Worm (Caenorhabditis elegans): ENCODE results near the gene R10F2.6.
A peak's percentile ranks its signal among the peaks of the same experiment; 100 is the strongest.

The R10F2.6 gene

DNA sequence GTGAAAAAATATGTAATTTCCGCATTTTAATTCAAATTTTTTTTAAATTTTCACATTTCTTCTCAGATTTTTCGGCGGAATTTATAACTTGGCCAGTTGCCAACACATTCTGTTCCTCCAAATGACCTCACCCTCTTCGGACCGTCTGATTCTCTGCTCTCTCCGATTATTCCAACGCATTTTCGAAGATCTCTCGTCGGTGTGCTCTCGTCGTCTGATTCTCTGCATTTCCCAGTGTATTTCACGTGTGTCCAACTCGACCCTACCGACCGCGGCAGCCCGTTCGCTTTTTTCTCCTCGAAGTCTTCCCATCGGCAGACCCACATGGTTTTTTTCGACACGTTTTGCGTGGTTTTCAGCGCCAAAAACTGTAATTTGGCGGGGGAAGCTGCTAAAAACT, 3.4 kb upstream of the R10F2.6 start:
- no peak for TF ChIP-seq hmbx-1 (tag; optimal IDR thresholded peaks at IDR 0.05)
- TF ChIP-seq scrt-1 (GFP tag; IDR thresholded peaks at IDR 0.05): no peak
- no peak for TF ChIP-seq hmg-4 (GFP tag; optimal IDR thresholded peaks at IDR 0.05)
- no peak for TF ChIP-seq sea-1 (GFP tag; conservative IDR thresholded peaks at IDR 0.05)
- TF ChIP-seq ets-7 (tag; optimal IDR thresholded peaks at IDR 0.05): no peak
- TF ChIP-seq pes-1 (GFP tag; IDR thresholded peaks at IDR 0.05): no peak
- TF ChIP-seq flt-1 (GFP tag; IDR thresholded peaks at IDR 0.05): no peak
- TF ChIP-seq ceh-36 (tag; optimal IDR thresholded peaks at IDR 0.05): no peak
- TF ChIP-seq aly-1 (tag; optimal IDR thresholded peaks at IDR 0.05): no peak
- no peak for TF ChIP-seq tra-4 (tag; optimal IDR thresholded peaks at IDR 0.05)
- no peak for TF ChIP-seq hnd-1 (tag; optimal IDR thresholded peaks at IDR 0.05)

DNA sequence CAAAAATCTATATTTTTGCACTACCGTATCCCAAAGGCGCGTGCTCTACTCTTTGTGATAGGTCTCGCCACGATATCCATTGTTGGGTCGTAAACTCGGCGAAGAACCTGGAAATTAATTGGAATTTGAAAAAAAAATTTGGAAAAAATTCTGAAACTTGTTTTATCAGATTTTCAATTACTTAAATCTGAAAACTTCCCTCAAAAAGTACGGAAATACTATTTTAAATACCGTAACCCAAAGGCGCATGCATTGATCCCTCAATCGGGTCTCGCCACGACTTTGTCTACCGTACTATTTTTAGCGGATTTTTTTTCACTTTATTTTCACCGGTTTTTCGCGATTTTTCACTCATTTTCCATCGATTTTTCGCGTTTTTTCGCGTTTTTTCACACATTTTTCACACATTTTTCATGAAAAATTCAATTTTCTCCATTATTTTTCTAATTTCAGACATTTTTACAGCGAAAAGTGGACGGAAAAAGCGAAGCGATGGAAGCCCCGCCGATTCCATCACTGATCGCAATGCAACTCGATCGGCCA, 2.8 kb upstream of the R10F2.6 start, which contains the start of gene H05C05.1:
TSS of gene H05C05.1 (plus strand) at position 493 of the 543 bp plus-strand sequence.
- no peak for TF ChIP-seq scrt-1 (GFP tag; IDR thresholded peaks at IDR 0.05)
- TF ChIP-seq sea-1 (GFP tag; conservative IDR thresholded peaks at IDR 0.05): no peak
- no peak for TF ChIP-seq pes-1 (GFP tag; IDR thresholded peaks at IDR 0.05)
- TF ChIP-seq hmbx-1 (tag; optimal IDR thresholded peaks at IDR 0.05): no peak

DNA sequence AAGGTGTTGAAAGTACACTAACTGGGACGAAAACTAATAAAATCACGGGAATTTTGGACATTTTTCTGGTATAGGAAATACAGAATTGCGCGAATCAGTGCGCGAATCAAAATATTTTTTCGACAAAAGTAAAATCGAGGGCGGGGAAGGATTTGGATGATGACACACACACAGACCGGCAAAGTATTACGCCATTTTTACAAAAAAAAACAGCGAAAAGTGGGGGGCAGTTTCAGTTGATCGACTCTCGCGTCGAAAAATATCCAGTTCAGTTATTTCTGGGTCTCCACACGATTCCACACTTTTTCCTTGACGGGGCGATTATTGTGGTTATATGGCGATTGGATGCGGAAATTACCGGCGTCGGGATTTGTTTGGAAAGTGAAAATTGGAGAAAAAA, 2.2 kb upstream of the R10F2.6 start, which contains the start of gene H05C05.4:
TSS of gene H05C05.4 (minus strand) at position 101 of the 400 bp plus-strand sequence.
- TF ChIP-seq ama-1 (optimal IDR thresholded peaks at IDR 0.05) (no peak), pes-1 (GFP tag; IDR thresholded peaks at IDR 0.05) (no peak), flt-1 (GFP tag; IDR thresholded peaks at IDR 0.05) (no peak), sea-1 (GFP tag; conservative IDR thresholded peaks at IDR 0.05) (no peak), hnd-1 (tag; optimal IDR thresholded peaks at IDR 0.05) (no peak), scrt-1 (GFP tag; IDR thresholded peaks at IDR 0.05) (no peak), B0310.2 (tag; optimal IDR thresholded peaks at IDR 0.05) (no peak), F13C5.2 (tag; optimal IDR thresholded peaks at IDR 0.05) (no peak), ceh-36 (tag; optimal IDR thresholded peaks at IDR 0.05) (no peak), tra-4 (tag; optimal IDR thresholded peaks at IDR 0.05) (no peak), hmbx-1 (tag; optimal IDR thresholded peaks at IDR 0.05) (no peak), tbx-11 (GFP tag; IDR thresholded peaks at IDR 0.05) (no peak), hmg-4 (GFP tag; optimal IDR thresholded peaks at IDR 0.05) (no peak), ets-7 (tag; optimal IDR thresholded peaks at IDR 0.05) (no peak), ceh-13 (GFP tag; optimal IDR thresholded peaks at IDR 0.05) (no peak), aly-1 (tag; optimal IDR thresholded peaks at IDR 0.05) (no peak), tbx-37 (GFP tag; conservative IDR thresholded peaks at IDR 0.05) (no peak)

DNA sequence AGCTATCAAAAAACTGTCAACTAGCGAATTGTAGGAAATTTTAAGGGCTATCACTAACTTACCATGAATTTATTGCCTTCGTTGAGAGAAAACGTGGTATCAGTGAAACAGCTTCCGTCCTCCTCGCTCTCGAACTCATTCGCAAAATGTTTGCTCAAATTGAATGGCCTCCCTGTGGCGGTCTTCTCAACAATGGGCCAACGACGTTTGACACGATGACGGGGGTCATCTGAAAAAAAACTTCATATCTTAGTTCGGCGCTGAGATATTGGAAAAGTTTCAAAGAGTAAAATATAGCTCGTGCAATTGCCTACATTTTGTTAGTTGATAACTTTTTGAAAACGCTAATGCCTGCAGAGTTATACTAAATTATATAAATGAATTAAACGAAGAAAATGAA, 2.3 kb downstream of the R10F2.6 start:
- TF ChIP-seq tbx-11 (GFP tag; IDR thresholded peaks at IDR 0.05): no peak
- no peak for TF ChIP-seq hnd-1 (tag; optimal IDR thresholded peaks at IDR 0.05)
- no peak for TF ChIP-seq ceh-36 (tag; optimal IDR thresholded peaks at IDR 0.05)

DNA sequence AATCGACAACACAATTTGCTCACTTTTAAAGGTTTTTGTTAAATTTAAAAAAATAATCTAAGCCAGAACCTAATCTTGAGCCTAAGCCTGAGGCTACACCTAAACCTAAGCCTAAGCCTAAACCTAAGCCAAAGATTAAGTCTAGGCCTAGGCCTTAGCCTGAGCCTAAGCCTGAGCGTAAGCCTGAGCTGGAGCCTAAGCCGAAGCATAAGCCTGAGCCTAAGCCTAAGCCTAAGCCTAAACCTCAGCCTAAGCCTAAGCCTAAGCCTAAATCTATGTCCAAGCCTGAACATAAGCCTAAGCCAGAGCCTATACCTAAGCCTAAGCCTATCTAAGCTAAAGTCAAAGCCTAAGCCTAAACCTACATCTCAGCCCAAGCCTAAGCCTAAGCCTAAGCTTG, 6.1 kb downstream of the R10F2.6 start:
- no peak for TF ChIP-seq hmg-4 (GFP tag; optimal IDR thresholded peaks at IDR 0.05)
- TF ChIP-seq F13C5.2 (tag; optimal IDR thresholded peaks at IDR 0.05): no peak
- TF ChIP-seq ceh-36 (tag; optimal IDR thresholded peaks at IDR 0.05): peak; percentile 79
- no peak for TF ChIP-seq tra-4 (tag; optimal IDR thresholded peaks at IDR 0.05)
- TF ChIP-seq aly-1 (tag; optimal IDR thresholded peaks at IDR 0.05): no peak
- no peak for TF ChIP-seq hmbx-1 (tag; optimal IDR thresholded peaks at IDR 0.05)
- TF ChIP-seq scrt-1 (GFP tag; IDR thresholded peaks at IDR 0.05): no peak

DNA sequence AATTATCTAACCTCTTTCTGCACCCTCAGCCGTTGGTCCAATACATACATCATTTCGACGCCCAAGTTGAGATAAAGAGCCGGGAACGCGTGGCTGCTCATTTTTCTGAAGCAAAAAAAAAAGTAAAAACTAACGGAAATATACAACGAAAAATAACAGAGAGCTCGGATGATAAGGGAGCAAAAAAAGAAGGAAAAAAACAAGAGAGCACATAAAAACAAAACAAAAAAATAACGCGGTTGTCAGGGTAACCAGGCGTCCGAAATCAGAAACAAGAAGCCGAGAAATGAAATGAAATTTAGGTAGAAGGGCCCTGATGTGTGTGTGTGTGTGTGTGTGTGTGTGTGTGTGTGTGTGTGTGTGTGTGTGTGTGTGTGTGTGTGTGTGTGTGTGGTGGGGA, 19.2 kb downstream of the R10F2.6 start, which contains the start of gene R10F2.5:
TSS of gene R10F2.5 (minus strand) at position 101 of the 400 bp plus-strand sequence.
- TF ChIP-seq B0310.2 (tag; optimal IDR thresholded peaks at IDR 0.05) (no peak), ets-7 (tag; optimal IDR thresholded peaks at IDR 0.05) (no peak), ceh-13 (GFP tag; optimal IDR thresholded peaks at IDR 0.05) (no peak), pes-1 (GFP tag; IDR thresholded peaks at IDR 0.05) (no peak), ceh-36 (tag; optimal IDR thresholded peaks at IDR 0.05) (no peak), hmbx-1 (tag; optimal IDR thresholded peaks at IDR 0.05) (no peak), hmg-4 (GFP tag; optimal IDR thresholded peaks at IDR 0.05) (no peak), flt-1 (GFP tag; IDR thresholded peaks at IDR 0.05) (no peak)

DNA sequence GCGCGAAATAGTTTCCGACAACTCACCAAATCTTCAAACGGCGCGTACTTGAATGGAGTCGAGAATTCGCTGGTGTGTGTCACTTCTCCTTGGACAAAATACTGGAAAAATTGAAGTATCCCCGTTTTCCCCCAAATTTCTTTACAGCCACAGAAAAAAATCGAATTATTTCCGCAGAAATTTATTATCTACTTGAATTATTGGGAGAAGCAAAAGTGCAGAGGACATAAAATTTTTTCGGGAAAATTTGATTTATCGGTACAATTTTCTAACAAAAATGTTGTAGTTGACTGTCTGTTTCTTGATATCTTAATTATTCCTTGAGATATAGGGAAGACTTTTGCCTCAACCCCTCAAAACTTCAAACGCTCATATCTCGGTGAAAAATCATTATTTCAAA, 20.9 kb downstream of the R10F2.6 start, which contains the start of gene R10F2.4:
TSS of gene R10F2.4 (minus strand) at position 101 of the 400 bp plus-strand sequence.
- TF ChIP-seq hmg-4 (GFP tag; optimal IDR thresholded peaks at IDR 0.05): no peak
- TF ChIP-seq flt-1 (GFP tag; IDR thresholded peaks at IDR 0.05): no peak

DNA sequence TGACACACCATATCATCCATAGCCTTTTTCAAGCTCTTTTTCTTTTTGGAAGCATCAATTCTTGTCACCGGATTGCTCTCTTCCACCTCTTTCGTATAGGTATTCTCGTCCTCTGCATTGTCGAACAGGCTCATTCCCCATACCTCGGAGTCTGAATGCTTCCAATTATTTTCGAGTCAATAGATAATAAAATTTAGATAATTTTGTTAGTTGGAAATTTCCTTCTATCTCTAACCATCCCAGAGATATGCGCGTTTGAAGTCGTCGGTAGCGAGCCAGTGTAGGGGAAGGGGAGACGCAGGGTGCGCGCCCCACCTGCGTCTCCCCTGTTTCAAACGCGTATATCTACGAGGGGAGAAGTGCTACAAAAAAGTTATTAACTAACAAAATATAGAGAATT, 23.0 kb downstream of the R10F2.6 start:
- TF ChIP-seq ceh-36 (tag; optimal IDR thresholded peaks at IDR 0.05): no peak

DNA sequence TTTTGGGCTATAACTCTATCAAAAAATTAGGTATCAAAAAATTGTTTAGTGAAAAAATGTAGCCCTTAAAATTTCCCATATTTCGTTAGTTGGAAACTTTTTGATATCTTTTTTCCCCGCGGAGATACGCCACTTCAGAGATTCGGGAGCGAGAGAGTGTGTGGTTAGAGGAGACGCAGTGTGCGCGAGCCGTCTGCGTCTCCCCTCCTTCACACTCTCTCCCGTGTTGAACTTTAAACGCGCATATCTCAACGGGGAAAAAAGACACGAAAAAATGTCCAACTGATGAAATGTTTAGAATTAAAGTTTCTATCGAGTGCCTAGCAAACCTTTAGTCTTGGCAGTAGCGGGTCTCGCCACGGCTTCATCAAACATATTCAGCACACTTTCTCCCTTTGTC, 23.6 kb downstream of the R10F2.6 start:
- TF ChIP-seq hnd-1 (tag; optimal IDR thresholded peaks at IDR 0.05): no peak
- TF ChIP-seq ceh-13 (GFP tag; optimal IDR thresholded peaks at IDR 0.05): no peak
- no peak for TF ChIP-seq scrt-1 (GFP tag; IDR thresholded peaks at IDR 0.05)
- no peak for TF ChIP-seq tra-4 (tag; optimal IDR thresholded peaks at IDR 0.05)
- no peak for TF ChIP-seq pes-1 (GFP tag; IDR thresholded peaks at IDR 0.05)
- no peak for TF ChIP-seq tbx-37 (GFP tag; conservative IDR thresholded peaks at IDR 0.05)
- TF ChIP-seq ceh-36 (tag; optimal IDR thresholded peaks at IDR 0.05): no peak
- no peak for TF ChIP-seq B0310.2 (tag; optimal IDR thresholded peaks at IDR 0.05)
- TF ChIP-seq tbx-11 (GFP tag; IDR thresholded peaks at IDR 0.05): no peak
- no peak for TF ChIP-seq flt-1 (GFP tag; IDR thresholded peaks at IDR 0.05)
- no peak for TF ChIP-seq aly-1 (tag; optimal IDR thresholded peaks at IDR 0.05)
